Fruit fly (Drosophila melanogaster) whole organism, embryonic: ENCODE data around the gene Shawn.

Experiments used
- Asciz ChIP-seq: fragments of 200-800 bp; sonication (Bioruptor generic); optimal IDR thresholded peaks from 2 replicates; lab custom pipeline; 2017; ENCODE audit warnings: missing biosample characterization, mild to moderate bottlenecking, missing genetic modification characterization, missing genetic modification reagents
- B-H2 ChIP-seq: fragments of 200-800 bp; sonication (Bioruptor generic); optimal IDR thresholded peaks from 2 replicates; lab custom pipeline; 2018; ENCODE audit warnings: missing biosample characterization, mild to moderate bottlenecking, missing genetic modification characterization
- CG14667 ChIP-seq: fragments of 200-800 bp; sonication (Bioruptor generic); IDR thresholded peaks from 2 replicates; pipeline ENCODE4 v1.3.6; 2022; ENCODE audit warnings: missing biosample characterization, missing genetic modification characterization
- CG14860 ChIP-seq: fragments of 200-800 bp; sonication (Bioruptor generic); IDR thresholded peaks from 3 replicates; pipeline ENCODE4 v1.3.6; 2022; ENCODE audit warnings: missing biosample characterization, missing genetic modification characterization; ENCODE audit not compliant: partially characterized antibody
- CG16779 ChIP-seq: fragments of 200-800 bp; sonication (Bioruptor generic); IDR thresholded peaks from 2 replicates; pipeline ENCODE4 v1.3.6; 2022; ENCODE audit warnings: missing biosample characterization, missing genetic modification characterization
- CG7372 ChIP-seq: fragments of 200-800 bp; sonication (Bioruptor generic); IDR thresholded peaks from 2 replicates; pipeline ENCODE4 v1.3.6; 2022; ENCODE audit warnings: missing biosample characterization, missing genetic modification characterization
- Dip3 ChIP-seq: fragments of 200-800 bp; sonication (Bioruptor generic); optimal IDR thresholded peaks from 3 replicates; lab custom pipeline; 2016; ENCODE audit warnings: missing biosample characterization, missing genetic modification characterization
- Drgx ChIP-seq: fragments of 200-800 bp; sonication (Bioruptor generic); IDR thresholded peaks from 2 replicates; pipeline ENCODE4 v1.3.6; 2022; ENCODE audit warnings: missing biosample characterization, missing genetic modification characterization
- Gug ChIP-seq: fragments of 200-800 bp; sonication (Bioruptor generic); IDR thresholded peaks from 4 replicates; pipeline ENCODE4 v1.3.6; 2022; ENCODE audit warnings: missing biosample characterization, missing genetic modification characterization
- caup ChIP-seq: fragments of 200-800 bp; sonication (Bioruptor generic); optimal IDR thresholded peaks from 3 replicates; lab custom pipeline; 2017; ENCODE audit warnings: missing biosample characterization, mild to moderate bottlenecking, missing genetic modification characterization, moderate library complexity; ENCODE audit not compliant: severe bottlenecking
- dysf ChIP-seq: fragments of 200-800 bp; sonication (Bioruptor generic); IDR thresholded peaks from 3 replicates; pipeline ENCODE4 v1.3.6; 2022; ENCODE audit warnings: missing biosample characterization, missing genetic modification characterization
- lov ChIP-seq, 2 experiments: fragments of 200-800 bp in 1 of 2; fragments of >200 bp in 1 of 2; sonication (Bioruptor generic) in 1 of 2; IDR thresholded peaks in 1 of 2; optimal IDR thresholded peaks in 1 of 2; 2 replicates in 1 of 2; 3 replicates in 1 of 2; pipeline versions ENCODE4 v1.3.6 to Lab custom; 2017 to 2022; ENCODE audit warnings: missing biosample characterization in 1 of 2, missing genetic modification characterization in 1 of 2
- mirr ChIP-seq: fragments of 200-800 bp; sonication (Bioruptor generic); optimal IDR thresholded peaks from 3 replicates; lab custom pipeline; 2018; ENCODE audit warnings: missing biosample characterization, mild to moderate bottlenecking, missing genetic modification characterization

- TF ChIP-seq CG14667 (no peak), CG16779 (GFP tag; lab: Robert Waterston, UW) (no peak), Drgx (GFP tag; lab: Robert Waterston, UW) (no peak), Asciz (GFP tag; lab: Kevin White, UChicago) (no peak), mirr (no peak), Dip3 (no peak), Gug (no peak), CG14860 (GFP tag; lab: Robert Waterston, UW) (no peak), dysf (no peak), CG7372 (GFP tag; lab: Robert Waterston, UW) (no peak), B-H2 (GFP tag; lab: Kevin White, UChicago) (no peak), caup (GFP tag; lab: Kevin White, UChicago) (no peak), lov (optimal IDR thresholded peaks at IDR 0.05; lab: Kevin White, UChicago) (no peak), lov (GFP tag; IDR thresholded peaks at IDR 0.05; lab: Robert Waterston, UW) (no peak)
Measured at dm6 chrX:19625405-19625804, 14.1 kb downstream of the Shawn start, which contains the start of gene CG14212.
